Fruit fly (Drosophila melanogaster) whole organism, embryonic: Measurements from ENCODE around the gene CG11178.

Experiments
- Adf1 ChIP-seq: fragments of 200-800 bp; sonication (Bioruptor generic); IDR thresholded peaks from 2 replicates; pipeline ENCODE4 v1.3.6; 2022; ENCODE audit warnings: missing biosample characterization, missing genetic modification characterization
- Aef1 ChIP-seq: fragments of 200-800 bp; sonication (Bioruptor generic); IDR thresholded peaks from 3 replicates; pipeline ENCODE4 v1.3.6; 2022; ENCODE audit warnings: missing biosample characterization, missing genetic modification characterization
- CG10147 ChIP-seq: fragments of 200-800 bp; sonication (Bioruptor generic); optimal IDR thresholded peaks from 2 replicates; lab custom pipeline; 2019; ENCODE audit warnings: missing biosample characterization, mild to moderate bottlenecking, missing genetic modification characterization, moderate library complexity
- CG10267 ChIP-seq: fragments of 200-800 bp; sonication (Bioruptor generic); optimal IDR thresholded peaks from 2 replicates; lab custom pipeline; 2018; ENCODE audit warnings: missing biosample characterization, mild to moderate bottlenecking, missing genetic modification characterization, moderate library complexity
- CG10654 ChIP-seq: fragments of 200-800 bp; sonication (Bioruptor generic); optimal IDR thresholded peaks from 2 replicates; lab custom pipeline; 2016; ENCODE audit warnings: missing biosample characterization, missing genetic modification characterization
- CG10979 ChIP-seq: fragments of 200-800 bp; sonication (Bioruptor generic); optimal IDR thresholded peaks from 2 replicates; lab custom pipeline; 2018; ENCODE audit warnings: missing biosample characterization, mild to moderate bottlenecking, missing genetic modification characterization, moderate library complexity
- CG12071 ChIP-seq: fragments of 200-800 bp; sonication (Bioruptor generic); optimal IDR thresholded peaks from 3 replicates; lab custom pipeline; 2018; ENCODE audit warnings: missing biosample characterization, mild to moderate bottlenecking, missing genetic modification characterization
- CG12299 ChIP-seq: fragments of 200-800 bp; sonication (Bioruptor generic); optimal IDR thresholded peaks from 2 replicates; lab custom pipeline; 2018; ENCODE audit warnings: missing biosample characterization, mild to moderate bottlenecking, missing genetic modification characterization
- CG1233 ChIP-seq: fragments of 200-800 bp; sonication (Bioruptor generic); optimal IDR thresholded peaks from 4 replicates; lab custom pipeline; 2018; ENCODE audit warnings: missing biosample characterization, mild to moderate bottlenecking, missing genetic modification characterization
- CG13287 ChIP-seq: fragments of 200-800 bp; sonication (Bioruptor generic); IDR thresholded peaks from 2 replicates; pipeline ENCODE4 v1.3.6; 2022; ENCODE audit warnings: missing biosample characterization, missing genetic modification characterization; ENCODE audit not compliant: partially characterized antibody
- CG13894 ChIP-seq: fragments of 200-800 bp; sonication (Bioruptor generic); optimal IDR thresholded peaks from 3 replicates; lab custom pipeline; 2018; ENCODE audit warnings: missing biosample characterization, mild to moderate bottlenecking, missing genetic modification characterization, moderate library complexity
- CG14014 ChIP-seq: fragments of 200-800 bp; sonication (Bioruptor generic); IDR thresholded peaks from 2 replicates; pipeline ENCODE4 v1.3.6; 2022; ENCODE audit warnings: missing biosample characterization, missing genetic modification characterization
- CG15011 ChIP-seq: fragments of 200-800 bp; sonication (Bioruptor generic); optimal IDR thresholded peaks from 3 replicates; lab custom pipeline; 2018; ENCODE audit warnings: missing biosample characterization, mild to moderate bottlenecking, missing genetic modification characterization
- CG15269 ChIP-seq: fragments of 200-800 bp; sonication (Bioruptor generic); optimal IDR thresholded peaks from 2 replicates; lab custom pipeline; 2018; ENCODE audit warnings: missing biosample characterization, mild to moderate bottlenecking, missing genetic modification characterization, moderate library complexity
- CG15479 ChIP-seq: fragments of 200-800 bp; sonication (Bioruptor generic); optimal IDR thresholded peaks from 3 replicates; lab custom pipeline; 2019; ENCODE audit warnings: missing biosample characterization, mild to moderate bottlenecking, missing genetic modification characterization, moderate library complexity
- CG1647 ChIP-seq: fragments of 200-800 bp; sonication (Bioruptor generic); optimal IDR thresholded peaks from 3 replicates; lab custom pipeline; 2016; ENCODE audit warnings: missing biosample characterization, missing genetic modification characterization
- CG17186 ChIP-seq: fragments of 200-800 bp; sonication (Bioruptor generic); optimal IDR thresholded peaks from 3 replicates; lab custom pipeline; 2017; ENCODE audit warnings: missing biosample characterization, missing genetic modification reagents, missing genetic modification characterization
- CG17359 ChIP-seq: fragments of 200-800 bp; sonication (Bioruptor generic); optimal IDR thresholded peaks from 3 replicates; lab custom pipeline; 2018; ENCODE audit warnings: missing biosample characterization, mild to moderate bottlenecking, missing genetic modification characterization, moderate library complexity
- CG17568 ChIP-seq: fragments of 200-800 bp; sonication (Bioruptor generic); optimal IDR thresholded peaks from 2 replicates; lab custom pipeline; 2018; ENCODE audit warnings: missing biosample characterization, mild to moderate bottlenecking, missing genetic modification characterization, moderate library complexity
- CG1792 ChIP-seq: fragments of 200-800 bp; sonication (Bioruptor generic); optimal IDR thresholded peaks from 2 replicates; lab custom pipeline; 2016; ENCODE audit warnings: missing biosample characterization, missing genetic modification characterization
- CG30431 ChIP-seq: fragments of 200-800 bp; sonication (Bioruptor generic); optimal IDR thresholded peaks from 2 replicates; lab custom pipeline; 2017; ENCODE audit warnings: missing biosample characterization, missing genetic modification characterization
- CG32772 ChIP-seq: fragments of 200-800 bp; sonication (Bioruptor generic); IDR thresholded peaks from 2 replicates; pipeline ENCODE4 v1.3.6; 2022; ENCODE audit warnings: missing biosample characterization, missing genetic modification characterization
- CG3281 ChIP-seq: fragments of 200-800 bp; sonication (Bioruptor generic); optimal IDR thresholded peaks from 3 replicates; lab custom pipeline; 2017; ENCODE audit warnings: missing biosample characterization, mild to moderate bottlenecking, missing genetic modification characterization
- CG4424 ChIP-seq: fragments of 200-800 bp; sonication (Bioruptor generic); optimal IDR thresholded peaks from 3 replicates; lab custom pipeline; 2016; ENCODE audit warnings: missing biosample characterization, missing genetic modification characterization
- CG4854 ChIP-seq: fragments of 200-800 bp; sonication (Bioruptor generic); optimal IDR thresholded peaks from 2 replicates; lab custom pipeline; 2016; ENCODE audit warnings: missing biosample characterization, missing genetic modification characterization, inconsistent platforms
- CG6689 ChIP-seq: fragments of 200-800 bp; sonication (Bioruptor generic); IDR thresholded peaks from 2 replicates; pipeline ENCODE4 v1.3.6; 2022; ENCODE audit warnings: missing biosample characterization, missing genetic modification characterization
- CG7372 ChIP-seq: fragments of 200-800 bp; sonication (Bioruptor generic); IDR thresholded peaks from 2 replicates; pipeline ENCODE4 v1.3.6; 2022; ENCODE audit warnings: missing biosample characterization, missing genetic modification characterization
- CG9437 ChIP-seq: fragments of 200-800 bp; sonication (Bioruptor generic); optimal IDR thresholded peaks from 2 replicates; lab custom pipeline; 2018; ENCODE audit warnings: missing biosample characterization, mild to moderate bottlenecking, missing genetic modification characterization
- Camta ChIP-seq: fragments of 200-800 bp; sonication (Bioruptor generic); optimal IDR thresholded peaks from 2 replicates; lab custom pipeline; 2016; ENCODE audit warnings: missing biosample characterization, missing genetic modification characterization
- CoRest ChIP-seq: fragments of 200-800 bp; sonication (Bioruptor generic); optimal IDR thresholded peaks from 3 replicates; lab custom pipeline; 2018; ENCODE audit warnings: missing biosample characterization, mild to moderate bottlenecking, missing genetic modification characterization, moderate library complexity
- D19A ChIP-seq: fragments of 200-800 bp; optimal IDR thresholded peaks from 3 replicates; lab custom pipeline; 2019; ENCODE audit warnings: missing biosample characterization, mild to moderate bottlenecking, missing genetic modification characterization, moderate library complexity
- Dek ChIP-seq: fragments of 200-800 bp; sonication (Bioruptor generic); optimal IDR thresholded peaks from 3 replicates; lab custom pipeline; 2019; ENCODE audit warnings: missing biosample characterization, mild to moderate bottlenecking, missing genetic modification characterization, moderate library complexity
- Elba2 ChIP-seq: fragments of 200-800 bp; sonication (Bioruptor generic); optimal IDR thresholded peaks from 3 replicates; lab custom pipeline; 2016; ENCODE audit warnings: missing biosample characterization, missing genetic modification characterization
- Fer3 ChIP-seq: fragments of 200-800 bp; sonication (Bioruptor generic); optimal IDR thresholded peaks from 2 replicates; lab custom pipeline; 2018; ENCODE audit warnings: missing biosample characterization, mild to moderate bottlenecking, missing genetic modification characterization, moderate library complexity
- HLH3B ChIP-seq: fragments of 200-800 bp; sonication (Bioruptor generic); IDR thresholded peaks from 2 replicates; pipeline ENCODE4 v1.3.6; 2022; ENCODE audit warnings: missing biosample characterization, missing genetic modification characterization
- Hr51 ChIP-seq, 2 experiments: fragments of 200-800 bp; sonication (Bioruptor generic); optimal IDR thresholded peaks; 2 replicates in 1 of 2; 3 replicates in 1 of 2; lab custom pipeline; 2016 to 2018; ENCODE audit warnings: missing biosample characterization in 2 of 2, missing genetic modification characterization in 2 of 2, mild to moderate bottlenecking in 1 of 2, moderate library complexity in 1 of 2
- Meics ChIP-seq: fragments of 200-800 bp; sonication (Bioruptor generic); optimal IDR thresholded peaks from 2 replicates; lab custom pipeline; 2017; ENCODE audit warnings: missing biosample characterization, mild to moderate bottlenecking, missing genetic modification characterization
- NFAT ChIP-seq: fragments of 200-800 bp; sonication (Bioruptor generic); IDR thresholded peaks from 2 replicates; pipeline ENCODE4 v1.3.6; 2022; ENCODE audit warnings: missing biosample characterization, missing genetic modification characterization
- NK7.1 ChIP-seq: fragments of 200-800 bp; sonication (Bioruptor generic); optimal IDR thresholded peaks from 3 replicates; lab custom pipeline; 2016; ENCODE audit warnings: missing biosample characterization, missing genetic modification characterization
- Neu2 ChIP-seq: fragments of 200-800 bp; sonication (Bioruptor generic); optimal IDR thresholded peaks from 3 replicates; lab custom pipeline; 2016; ENCODE audit warnings: missing biosample characterization, missing genetic modification characterization, borderline replicate concordance
- Optix ChIP-seq: fragments of 200-800 bp; sonication (Bioruptor generic); IDR thresholded peaks from 3 replicates; pipeline ENCODE4 v1.3.6; 2022; ENCODE audit warnings: missing biosample characterization, missing genetic modification characterization
- Sin3A ChIP-seq: fragments of >200 bp; optimal IDR thresholded peaks from 2 replicates; lab custom pipeline; 2018
- Trl ChIP-seq, 3 experiments: fragments of >200 bp in 2 of 3; fragments of 200-800 bp in 1 of 3; sonication (Bioruptor generic) in 1 of 3; optimal IDR thresholded peaks; 2 replicates in 1 of 3; 3 replicates in 2 of 3; lab custom pipeline; 2016 to 2017; ENCODE audit warnings: missing biosample characterization in 1 of 3, missing genetic modification characterization in 1 of 3
- chm ChIP-seq: fragments of 200-800 bp; sonication (Bioruptor generic); IDR thresholded peaks from 2 replicates; pipeline ENCODE4 v1.3.6; 2022; ENCODE audit warnings: missing biosample characterization, missing genetic modification characterization
- gcm2 ChIP-seq: fragments of 200-800 bp; sonication (Bioruptor generic); optimal IDR thresholded peaks from 2 replicates; lab custom pipeline; 2016; ENCODE audit warnings: missing biosample characterization, missing genetic modification characterization
- gsb-n ChIP-seq: fragments of 200-800 bp; sonication (Bioruptor generic); optimal IDR thresholded peaks from 3 replicates; lab custom pipeline; 2018; ENCODE audit warnings: missing biosample characterization, mild to moderate bottlenecking, missing genetic modification characterization
- her ChIP-seq: fragments of 200-800 bp; sonication (Bioruptor generic); optimal IDR thresholded peaks from 2 replicates; lab custom pipeline; 2016; ENCODE audit warnings: missing biosample characterization, missing genetic modification characterization
- org-1 ChIP-seq: fragments of 200-800 bp; sonication (Bioruptor generic); optimal IDR thresholded peaks from 2 replicates; lab custom pipeline; 2017; ENCODE audit warnings: missing biosample characterization, missing genetic modification characterization
- p53 ChIP-seq: fragments of 200-800 bp; sonication (Bioruptor generic); optimal IDR thresholded peaks from 2 replicates; lab custom pipeline; 2016; ENCODE audit warnings: missing biosample characterization, missing genetic modification characterization
- sisA ChIP-seq: fragments of 200-800 bp; sonication (Bioruptor generic); IDR thresholded peaks from 2 replicates; pipeline ENCODE4 v1.3.6; 2022; ENCODE audit warnings: missing biosample characterization, missing genetic modification characterization
- sqz ChIP-seq: fragments of 200-800 bp; sonication (Bioruptor generic); optimal IDR thresholded peaks from 3 replicates; lab custom pipeline; 2018; ENCODE audit warnings: missing biosample characterization, mild to moderate bottlenecking, missing genetic modification characterization
- tx ChIP-seq: fragments of 200-800 bp; sonication (Bioruptor generic); optimal IDR thresholded peaks from 2 replicates; lab custom pipeline; 2016; ENCODE audit warnings: missing biosample characterization, missing genetic modification characterization

Gene CG11178

dm6 chrX:13625888-13626578 lies 20.6 kb downstream of the CG11178 start (continued):
- TF ChIP-seq CG14014 (GFP tag; lab: Robert Waterston, UW) = peak; percentile 48; the same call in 1 of the 2 replicates
- no peak for TF ChIP-seq CG6689 (GFP tag; lab: Robert Waterston, UW)
- TF ChIP-seq Trl (optimal IDR thresholded peaks at IDR 0.05; lab: Kevin White, UChicago) = no peak
- peak; percentile 28 for TF ChIP-seq Trl (GFP tag; optimal IDR thresholded peaks at IDR 0.05; lab: Kevin White, UChicago)
- peak; percentile 64 for TF ChIP-seq CG3281 (GFP tag; lab: Kevin White, UChicago)
- TF ChIP-seq CG10979 = no peak
- peak; percentile 16 for TF ChIP-seq CG10147
- TF ChIP-seq Dek (tag; lab: Kevin White, UChicago) = peak; percentile 46
- TF ChIP-seq CG15011 = peak; percentile 64
- TF ChIP-seq CG17359 (tag; lab: Kevin White, UChicago) = peak; percentile 27
- TF ChIP-seq sqz (GFP tag; lab: Kevin White, UChicago) = no peak
- TF ChIP-seq CG32772 = no peak
- no peak for TF ChIP-seq Elba2 (GFP tag; lab: Kevin White, UChicago)
- TF ChIP-seq gcm2 (GFP tag; lab: Kevin White, UChicago) = no peak
- peak; percentile 55 for TF ChIP-seq CG12071
- TF ChIP-seq CG1647 (GFP tag; lab: Kevin White, UChicago) = no peak
- peak; percentile 52 for TF ChIP-seq CG17568 (GFP tag; lab: Kevin White, UChicago)
- no peak for TF ChIP-seq CG13287 (GFP tag; lab: Robert Waterston, UW)
- peak; percentile 9 for TF ChIP-seq CG4854 (GFP tag; lab: Kevin White, UChicago)
- no peak for TF ChIP-seq Sin3A (lab: Kevin White, UChicago)
- peak; percentile 71 for TF ChIP-seq CG13894 (tag; lab: Kevin White, UChicago)
- no peak for TF ChIP-seq gsb-n
- TF ChIP-seq CG1233 = peak; percentile 37
- no peak for TF ChIP-seq sisA (GFP tag; lab: Robert Waterston, UW)
- TF ChIP-seq NK7.1 = no peak
- TF ChIP-seq her = peak; percentile 27
- peak; percentile 22 for TF ChIP-seq CG15269
- peak; percentile 35 for TF ChIP-seq Meics (GFP tag; lab: Kevin White, UChicago)
- TF ChIP-seq CG12299 (tag; lab: Kevin White, UChicago) = peak; percentile 55
- peak; percentile 73 for TF ChIP-seq Fer3 (tag; lab: Kevin White, UChicago)
- TF ChIP-seq CG1792 = peak; percentile 0
- peak; percentile 11 for TF ChIP-seq Camta (GFP tag; lab: Kevin White, UChicago)
- TF ChIP-seq org-1 = no peak

dm6 chrX:13626579-13626894 lies 21.1 kb downstream of the CG11178 start:
- TF ChIP-seq CG4424 (GFP tag; lab: Kevin White, UChicago) (peak; percentile 69), Adf1 (peak; percentile 47), CG7372 (GFP tag; lab: Robert Waterston, UW) (peak; percentile 72), CG17186 (no peak), HLH3B (GFP tag; lab: Robert Waterston, UW) (peak; percentile 68), chm (GFP tag; lab: Robert Waterston, UW) (peak; percentile 37), Optix (peak; percentile 31; the same call in 1 of the 3 replicates), tx (GFP tag; lab: Kevin White, UChicago) (peak; percentile 73), NFAT (GFP tag; lab: Robert Waterston, UW) (peak; percentile 93), CoRest (tag; lab: Kevin White, UChicago) (peak; percentile 87), p53 (GFP tag; lab: Kevin White, UChicago) (peak; percentile 47), D19A (tag; lab: Kevin White, UChicago) (peak; percentile 57), Hr51 (GFP tag; optimal IDR thresholded peaks at IDR 0.05; lab: Kevin White, UChicago) (peak; percentile 34 to 82), CG15479 (no peak), Aef1 (GFP tag; lab: Robert Waterston, UW) (peak; percentile 69), CG10654 (GFP tag; lab: Kevin White, UChicago) (peak; percentile 58), Neu2 (GFP tag; lab: Kevin White, UChicago) (no peak), CG1792 (peak; percentile 72), CG10267 (peak; percentile 43), CG9437 (GFP tag; lab: Kevin White, UChicago) (peak; percentile 68), CG30431 (GFP tag; lab: Kevin White, UChicago) (peak; percentile 23)
